Worm (Caenorhabditis elegans): Measurements from ENCODE around the gene cct-2.
A peak's percentile ranks its signal among the peaks of the same experiment; 100 is the strongest.

The cct-2 gene

ce11 chrII:8969251-8970183 lies 42.0 kb downstream of the cct-2 start, which contains the start of the genes szy-20 and C18E9.5 (continued):
- TF ChIP-seq hlh-12 (tag; optimal IDR thresholded peaks at IDR 0.05) (no peak), F49E8.2 (tag; optimal IDR thresholded peaks at IDR 0.05; ENCODE audit: insufficient read depth) (peak; percentile 79), T26A5.8 (tag; optimal IDR thresholded peaks at IDR 0.05) (no peak), hmg-1.2 (GFP tag; IDR thresholded peaks at IDR 0.05) (peak; percentile 47), ztf-18 (tag; optimal IDR thresholded peaks at IDR 0.05) (peak; percentile 93), rpc-1 (optimal IDR thresholded peaks at IDR 0.05) (no peak), rpc-1 (tag; optimal IDR thresholded peaks at IDR 0.05) (no peak), bed-1 (GFP tag; IDR thresholded peaks at IDR 0.05) (no peak), F33H1.4 (GFP tag; IDR thresholded peaks at IDR 0.05) (peak; percentile 66), bed-2 (GFP tag; IDR thresholded peaks at IDR 0.05) (no peak), Y95B8A.8 (GFP tag; IDR thresholded peaks at IDR 0.05) (0 out of 2 replicates have a peak, but pooled peaks have one; percentile 33), F37B4.10 (GFP tag; IDR thresholded peaks at IDR 0.05) (no peak), aptf-3 (GFP tag; IDR thresholded peaks at IDR 0.05) (no peak), nfyb-1 (GFP tag; IDR thresholded peaks at IDR 0.05) (0 out of 2 replicates have a peak, but pooled peaks have one; percentile 49), F39B2.1 (GFP tag; IDR thresholded peaks at IDR 0.05) (no peak), nfya-1 (tag; optimal IDR thresholded peaks at IDR 0.05; ENCODE audit: borderline replicate concordance, insufficient read depth) (no peak), die-1 (tag; optimal IDR thresholded peaks at IDR 0.05) (no peak), ztf-3 (GFP tag; optimal IDR thresholded peaks at IDR 0.05) (no peak), Y67H2A.10 (GFP tag; conservative IDR thresholded peaks at IDR 0.05) (no peak), D2030.7 (GFP tag; IDR thresholded peaks at IDR 0.05) (peak; percentile 73), B0019.2 (GFP tag; conservative IDR thresholded peaks at IDR 0.05) (no peak), ztf-22 (GFP tag; optimal IDR thresholded peaks at IDR 0.05) (no peak), ztf-6 (GFP tag; IDR thresholded peaks at IDR 0.05) (no peak), egl-18 (GFP tag; IDR thresholded peaks at IDR 0.05) (no peak), dpl-1 (GFP tag; optimal IDR thresholded peaks at IDR 0.05) (peak; percentile 82), mxl-1 (tag; optimal IDR thresholded peaks at IDR 0.05) (no peak), tlf-1 (GFP tag; optimal IDR thresholded peaks at IDR 0.05) (no peak), egl-44 (GFP tag; IDR thresholded peaks at IDR 0.05) (no peak), sptf-2 (GFP tag; optimal IDR thresholded peaks at IDR 0.05) (no peak), ets-4 (GFP tag; optimal IDR thresholded peaks at IDR 0.05) (no peak), F55B11.4 (tag; optimal IDR thresholded peaks at IDR 0.05; ENCODE audit: borderline replicate concordance, insufficient read depth) (no peak), B0261.1 (tag; optimal IDR thresholded peaks at IDR 0.05) (no peak), snpc-3.4 (tag; optimal IDR thresholded peaks at IDR 0.05) (peak; percentile 40), T07F8.4 (tag; optimal IDR thresholded peaks at IDR 0.05) (no peak), C06A6.2 (GFP tag; conservative IDR thresholded peaks at IDR 0.05) (no peak), mes-4 (tag; optimal IDR thresholded peaks at IDR 0.05) (no peak), ceh-91 (GFP tag; IDR thresholded peaks at IDR 0.05) (peak; percentile 58), mcd-1 (GFP tag; IDR thresholded peaks at IDR 0.05) (peak; percentile 81), F57C9.4 (tag; optimal IDR thresholded peaks at IDR 0.05) (no peak), Y79H2A.3 (GFP tag; conservative IDR thresholded peaks at IDR 0.05) (no peak), sdz-38 (tag; optimal IDR thresholded peaks at IDR 0.05) (no peak), let-607 (tag; optimal IDR thresholded peaks at IDR 0.05) (peak in 1 of 2 experiments; percentile 23), chd-7 (tag; optimal IDR thresholded peaks at IDR 0.05) (no peak), attf-5 (GFP tag; optimal IDR thresholded peaks at IDR 0.05) (peak; percentile 67)
